Fruit fly (Drosophila melanogaster): Measurements from ENCODE around the gene CG42460.

dm6 chr2L:3436347-3436746 lies 48.1 kb upstream of the CG42460 start:
- no peak for TF ChIP-seq Ptx1 (GFP tag; IDR thresholded peaks at IDR 0.05)
- no peak for TF ChIP-seq ci (GFP tag; IDR thresholded peaks at IDR 0.05)
- no peak for TF ChIP-seq Gug (GFP tag; IDR thresholded peaks at IDR 0.05)
- no peak for TF ChIP-seq CG3995 (GFP tag; optimal IDR thresholded peaks at IDR 0.05)
- TF ChIP-seq Trl (optimal IDR thresholded peaks at IDR 0.05), result no peak
- no peak for TF ChIP-seq Trl (GFP tag; optimal IDR thresholded peaks at IDR 0.05)
- TF ChIP-seq Ssrp (tag; optimal IDR thresholded peaks at IDR 0.05), result no peak
- no peak for TF ChIP-seq Lim3 (GFP tag; IDR thresholded peaks at IDR 0.05)
- no peak for TF ChIP-seq Ets97D (GFP tag; optimal IDR thresholded peaks at IDR 0.05)
- no peak for TF ChIP-seq sisA (GFP tag; IDR thresholded peaks at IDR 0.05)
- TF ChIP-seq CG17612 (GFP tag; IDR thresholded peaks at IDR 0.05), result no peak
- TF ChIP-seq Nf-YC (tag; optimal IDR thresholded peaks at IDR 0.05), result no peak
- TF ChIP-seq dati (GFP tag; IDR thresholded peaks at IDR 0.05), result no peak
- TF ChIP-seq Neu2 (GFP tag; optimal IDR thresholded peaks at IDR 0.05; ENCODE audit: borderline replicate concordance), result no peak
